Fruit fly (Drosophila melanogaster): ENCODE results near the gene Grx3.

Grx3 gene

dm6 chr2L:13366109-13366747, at the start of gene Grx3, which contains the start of gene Nnp-1 (continued):
- peak; percentile 44; the same call in 1 of the 2 replicates for TF ChIP-seq sob (GFP tag; IDR thresholded peaks at IDR 0.05)
- peak; percentile 24 for TF ChIP-seq ewg (GFP tag; optimal IDR thresholded peaks at IDR 0.05)
- TF ChIP-seq Ets65A (GFP tag): peak; percentile 71
- TF ChIP-seq Dip3 (GFP tag; optimal IDR thresholded peaks at IDR 0.05): no peak
- peak; percentile 41 for TF ChIP-seq CG9797 (GFP tag; optimal IDR thresholded peaks at IDR 0.05)
- TF ChIP-seq Deaf1 (tag; optimal IDR thresholded peaks at IDR 0.05): no peak
- TF ChIP-seq Mad (GFP tag; optimal IDR thresholded peaks at IDR 0.05): peak; percentile 37
- TF ChIP-seq ham (GFP tag; IDR thresholded peaks at IDR 0.05): no peak
- TF ChIP-seq Chrac-16 (GFP tag; optimal IDR thresholded peaks at IDR 0.05): peak; percentile 35
- TF ChIP-seq CG12299 (tag; optimal IDR thresholded peaks at IDR 0.05): peak; percentile 46
- TF ChIP-seq org-1 (GFP tag; optimal IDR thresholded peaks at IDR 0.05): no peak
- no peak for TF ChIP-seq corto (GFP tag; optimal IDR thresholded peaks at IDR 0.05)
- TF ChIP-seq fd102C (GFP tag; optimal IDR thresholded peaks at IDR 0.05): no peak
- TF ChIP-seq CG2120 (GFP tag; optimal IDR thresholded peaks at IDR 0.05): peak; percentile 52
- peak; percentile 5 for TF ChIP-seq CG6254 (GFP tag; optimal IDR thresholded peaks at IDR 0.05)
- peak; percentile 86 for TF ChIP-seq ssp (GFP tag; IDR thresholded peaks at IDR 0.05)
- peak; percentile 44 for TF ChIP-seq CG13775 (GFP tag; optimal IDR thresholded peaks at IDR 0.05)
- peak; percentile 14; the same call in 1 of the 2 replicates for TF ChIP-seq klu (GFP tag; IDR thresholded peaks at IDR 0.05)
- TF ChIP-seq CG4617 (GFP tag; optimal IDR thresholded peaks at IDR 0.05; ENCODE audit: borderline replicate concordance): peak; percentile 62
- peak; percentile 85 for TF ChIP-seq phol (tag; optimal IDR thresholded peaks at IDR 0.05)
- peak; percentile 52 for TF ChIP-seq HmgZ (tag; optimal IDR thresholded peaks at IDR 0.05)
- TF ChIP-seq ci (GFP tag; IDR thresholded peaks at IDR 0.05): 0 out of 3 replicates have a peak, but pooled peaks have one; percentile 12
- TF ChIP-seq lab (GFP tag; optimal IDR thresholded peaks at IDR 0.05): no peak
- peak; percentile 10 for TF ChIP-seq Six4 (GFP tag; optimal IDR thresholded peaks at IDR 0.05)
- TF ChIP-seq Ravus (GFP tag; IDR thresholded peaks at IDR 0.05): no peak
- TF ChIP-seq Dp (GFP tag; optimal IDR thresholded peaks at IDR 0.05): peak; percentile 1
- no peak for TF ChIP-seq fd64A (GFP tag; optimal IDR thresholded peaks at IDR 0.05)
- peak; percentile 75 for TF ChIP-seq trem (tag; optimal IDR thresholded peaks at IDR 0.05)
- TF ChIP-seq stc (GFP tag; IDR thresholded peaks at IDR 0.05): no peak
- TF ChIP-seq CG1832 (GFP tag; optimal IDR thresholded peaks at IDR 0.05): no peak
- TF ChIP-seq CG7928 (GFP tag; optimal IDR thresholded peaks at IDR 0.05): peak; percentile 44
- 0 out of 2 replicates have a peak, but pooled peaks have one; percentile 22 for TF ChIP-seq al (GFP tag; IDR thresholded peaks at IDR 0.05)
- no peak for TF ChIP-seq Meics (GFP tag; optimal IDR thresholded peaks at IDR 0.05)
- TF ChIP-seq CG14441 (GFP tag; IDR thresholded peaks at IDR 0.05): peak; percentile 13; the same call in 1 of the 2 replicates
- TF ChIP-seq CG9932 (GFP tag; IDR thresholded peaks at IDR 0.05): peak; percentile 71
- TF ChIP-seq Sox102F (GFP tag; optimal IDR thresholded peaks at IDR 0.05): no peak
- no peak for TF ChIP-seq nerfin-2 (GFP tag; IDR thresholded peaks at IDR 0.05; ENCODE audit: partially characterized antibody)
- TF ChIP-seq Xrp1 (GFP tag; IDR thresholded peaks at IDR 0.05): peak; percentile 58

DNA sequence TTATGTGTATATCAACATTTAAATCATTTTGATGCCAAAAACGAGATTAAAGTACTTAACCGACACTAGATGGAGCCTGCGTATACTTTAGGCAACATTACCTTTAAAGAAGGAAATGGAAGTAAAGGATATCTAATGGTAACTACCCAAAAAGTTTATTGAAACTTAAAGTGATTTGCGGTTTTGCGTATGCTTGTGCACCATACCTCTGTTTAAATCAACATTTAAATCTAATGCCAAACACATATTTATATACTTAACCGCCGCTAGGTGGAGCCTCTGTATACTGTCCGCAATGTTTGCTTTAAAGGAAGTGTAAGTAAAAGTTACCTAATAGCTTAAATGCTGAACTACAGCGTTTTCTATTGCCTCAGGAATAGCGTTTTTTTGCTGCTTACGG, 40.4 kb upstream of the Grx3 start:
- TF ChIP-seq CG6854 (GFP tag; optimal IDR thresholded peaks at IDR 0.05): no peak
- TF ChIP-seq lmd (GFP tag; IDR thresholded peaks at IDR 0.05): no peak
- TF ChIP-seq CTCF (GFP tag; optimal IDR thresholded peaks at IDR 0.05): peak; percentile 85
